Worm (Caenorhabditis elegans) whole organism, early embryonic: ENCODE data around the gene srbc-78.
"Not testable (repeated sequence)": the region's sequence is repeated elsewhere in the genome, so short reads cannot be mapped to it uniquely, and the experiment has no call there.

Experiments
- aly-1 ChIP-seq: sonication (generic microtip); optimal IDR thresholded peaks from 2 replicates; lab custom pipeline; 2016; ENCODE audit warnings: missing genetic modification characterization, missing compliant biosample characterization
- ama-1 ChIP-seq: fragments of 150-350 bp; optimal IDR thresholded peaks from 2 replicates; lab custom pipeline; 2014
- pes-1 ChIP-seq: fragments of 200-800 bp; sonication (Bioruptor generic); IDR thresholded peaks from 2 replicates; pipeline ENCODE4 v1.3.6; 2022; ENCODE audit warnings: missing genetic modification reagents, missing genetic modification characterization, missing compliant biosample characterization

DNA sequence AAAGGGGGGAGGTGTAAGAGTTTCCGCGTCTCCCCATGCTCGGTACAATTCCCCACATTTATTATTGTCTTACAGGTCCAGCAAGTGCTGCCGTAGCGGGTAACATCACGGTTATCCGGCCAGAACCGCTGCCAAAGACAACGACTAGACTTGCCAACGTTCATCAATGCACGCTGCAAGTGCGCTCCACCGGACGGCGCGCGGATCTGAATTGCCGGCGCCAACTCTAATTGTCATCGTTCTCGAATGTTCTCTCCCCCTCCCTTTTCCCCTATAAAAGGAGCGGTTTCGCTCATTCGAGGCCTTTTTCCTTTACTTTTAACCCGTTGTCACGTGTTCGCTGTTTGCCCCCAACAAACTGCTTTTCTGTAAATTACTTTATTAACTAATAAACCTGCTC, 24.7 kb upstream of the srbc-78 start, which contains the start of gene Y38H6C.8:
- not testable (repeated sequence) for TF ChIP-seq pes-1; ama-1 (lab: Kevin White, UChicago); aly-1 (tag; lab: Kevin White, UChicago)
